Fruit fly (Drosophila melanogaster) whole organism, embryonic: Measurements from ENCODE around the gene Pif1B.

Experiments used
- Abd-B ChIP-seq: fragments of 200-800 bp; sonication (Bioruptor generic); optimal IDR thresholded peaks from 2 replicates; lab custom pipeline; 2018; ENCODE audit warnings: missing biosample characterization, mild to moderate bottlenecking, missing genetic modification characterization, moderate library complexity
- Bdp1 ChIP-seq: fragments of 200-800 bp; sonication (Bioruptor generic); optimal IDR thresholded peaks from 3 replicates; lab custom pipeline; 2016; ENCODE audit warnings: missing biosample characterization, missing genetic modification characterization
- Blimp-1 ChIP-seq: fragments of 200-800 bp; sonication (Bioruptor generic); optimal IDR thresholded peaks from 3 replicates; lab custom pipeline; 2018; ENCODE audit warnings: missing biosample characterization, missing genetic modification characterization, mild to moderate bottlenecking, moderate library complexity, missing genetic modification reagents
- CG10431 ChIP-seq: fragments of 200-800 bp; sonication (Bioruptor generic); optimal IDR thresholded peaks from 3 replicates; lab custom pipeline; 2018; ENCODE audit warnings: missing biosample characterization, mild to moderate bottlenecking, missing genetic modification characterization
- CG11456 ChIP-seq: fragments of 200-800 bp; sonication (Bioruptor generic); IDR thresholded peaks from 3 replicates; pipeline ENCODE4 v1.3.6; 2022; ENCODE audit warnings: missing biosample characterization, missing genetic modification characterization
- CG12236 ChIP-seq: fragments of 200-800 bp; sonication (Bioruptor generic); optimal IDR thresholded peaks from 2 replicates; lab custom pipeline; 2016; ENCODE audit warnings: missing biosample characterization, missing genetic modification characterization
- CG12659 ChIP-seq: fragments of 200-800 bp; sonication (Bioruptor generic); optimal IDR thresholded peaks from 3 replicates; lab custom pipeline; 2017; ENCODE audit warnings: mild to moderate bottlenecking, missing biosample characterization, missing genetic modification reagents, missing genetic modification characterization
- CG13894 ChIP-seq: fragments of 200-800 bp; sonication (Bioruptor generic); optimal IDR thresholded peaks from 3 replicates; lab custom pipeline; 2018; ENCODE audit warnings: missing biosample characterization, mild to moderate bottlenecking, missing genetic modification characterization, moderate library complexity
- CG14860 ChIP-seq: fragments of 200-800 bp; sonication (Bioruptor generic); IDR thresholded peaks from 3 replicates; pipeline ENCODE4 v1.3.6; 2022; ENCODE audit warnings: missing biosample characterization, missing genetic modification characterization; ENCODE audit not compliant: partially characterized antibody
- CG15514 ChIP-seq: fragments of 200-800 bp; sonication (Bioruptor generic); optimal IDR thresholded peaks from 3 replicates; lab custom pipeline; 2017; ENCODE audit warnings: missing biosample characterization, missing genetic modification characterization, mild to moderate bottlenecking, moderate library complexity, missing genetic modification reagents
- CG17385 ChIP-seq: fragments of 200-800 bp; sonication (Bioruptor generic); optimal IDR thresholded peaks from 3 replicates; lab custom pipeline; 2018; ENCODE audit warnings: missing biosample characterization, mild to moderate bottlenecking, missing genetic modification characterization
- CG1832 ChIP-seq: fragments of 200-800 bp; sonication (Bioruptor generic); optimal IDR thresholded peaks from 2 replicates; lab custom pipeline; 2017; ENCODE audit warnings: missing biosample characterization, mild to moderate bottlenecking, missing genetic modification characterization, inconsistent platforms
- CG3065 ChIP-seq: fragments of 200-800 bp; sonication (Bioruptor generic); optimal IDR thresholded peaks from 2 replicates; lab custom pipeline; 2016; ENCODE audit warnings: missing biosample characterization, missing genetic modification characterization
- CG31224 ChIP-seq: fragments of 200-800 bp; sonication (Bioruptor generic); IDR thresholded peaks from 2 replicates; pipeline ENCODE4 v1.3.6; 2022; ENCODE audit warnings: missing biosample characterization, missing genetic modification characterization
- CG33213 ChIP-seq: fragments of 200-800 bp; sonication (Bioruptor generic); optimal IDR thresholded peaks from 3 replicates; lab custom pipeline; 2016; ENCODE audit warnings: missing biosample characterization, missing genetic modification characterization
- CG34422 ChIP-seq: fragments of 200-800 bp; sonication (Bioruptor generic); IDR thresholded peaks from 3 replicates; pipeline ENCODE4 v1.3.6; 2022; ENCODE audit warnings: missing biosample characterization, missing genetic modification characterization
- CG3847 ChIP-seq: fragments of 200-800 bp; sonication (Bioruptor generic); IDR thresholded peaks from 2 replicates; pipeline ENCODE4 v1.3.6; 2022; ENCODE audit warnings: missing biosample characterization, missing genetic modification characterization
- CG7271 ChIP-seq: fragments of 200-800 bp; sonication (Bioruptor generic); optimal IDR thresholded peaks from 2 replicates; lab custom pipeline; 2018; ENCODE audit warnings: missing biosample characterization, mild to moderate bottlenecking, missing genetic modification characterization, moderate library complexity
- CG7963 ChIP-seq: fragments of 200-800 bp; sonication (Bioruptor generic); IDR thresholded peaks from 3 replicates; pipeline ENCODE4 v1.3.6; 2022; ENCODE audit warnings: missing biosample characterization, missing genetic modification characterization; ENCODE audit not compliant: partially characterized antibody
- CG9437 ChIP-seq: fragments of 200-800 bp; sonication (Bioruptor generic); optimal IDR thresholded peaks from 2 replicates; lab custom pipeline; 2018; ENCODE audit warnings: missing biosample characterization, mild to moderate bottlenecking, missing genetic modification characterization
- CTCF ChIP-seq: fragments of 200-800 bp; sonication (Bioruptor generic); optimal IDR thresholded peaks from 2 replicates; lab custom pipeline; 2017; ENCODE audit warnings: missing biosample characterization, mild to moderate bottlenecking, missing genetic modification characterization, moderate library complexity
- Camta ChIP-seq: fragments of 200-800 bp; sonication (Bioruptor generic); optimal IDR thresholded peaks from 2 replicates; lab custom pipeline; 2016; ENCODE audit warnings: missing biosample characterization, missing genetic modification characterization
- Dll ChIP-seq: fragments of 200-800 bp; sonication (Bioruptor generic); IDR thresholded peaks from 4 replicates; pipeline ENCODE4 v1.3.6; 2022; ENCODE audit warnings: missing biosample characterization, missing genetic modification characterization; ENCODE audit not compliant: partially characterized antibody
- Drgx ChIP-seq: fragments of 200-800 bp; sonication (Bioruptor generic); IDR thresholded peaks from 2 replicates; pipeline ENCODE4 v1.3.6; 2022; ENCODE audit warnings: missing biosample characterization, missing genetic modification characterization
- Fer1 ChIP-seq: fragments of 200-800 bp; sonication (Bioruptor generic); optimal IDR thresholded peaks from 2 replicates; lab custom pipeline; 2017; ENCODE audit warnings: missing biosample characterization, mild to moderate bottlenecking, missing genetic modification characterization
- Fer2 ChIP-seq: fragments of 200-800 bp; sonication (Bioruptor generic); optimal IDR thresholded peaks from 2 replicates; lab custom pipeline; 2018; ENCODE audit warnings: missing biosample characterization, mild to moderate bottlenecking, missing genetic modification characterization, moderate library complexity
- Jarid2 ChIP-seq: fragments of 200-800 bp; sonication (Bioruptor generic); optimal IDR thresholded peaks from 3 replicates; lab custom pipeline; 2017; ENCODE audit warnings: mild to moderate bottlenecking, missing biosample characterization, missing genetic modification reagents, missing genetic modification characterization
- Med ChIP-seq: fragments of 200-800 bp; sonication (Bioruptor generic); peaks from one replicate; lab custom pipeline; 2016; ENCODE audit warnings: missing biosample characterization, missing genetic modification characterization, mild to moderate bottlenecking, inconsistent platforms, moderate library complexity
- Opbp ChIP-seq: fragments of 200-800 bp; sonication (Bioruptor generic); IDR thresholded peaks from 3 replicates; pipeline ENCODE4 v1.3.6; 2022; ENCODE audit warnings: missing biosample characterization, missing genetic modification characterization; ENCODE audit not compliant: partially characterized antibody
- Taf1 ChIP-seq: fragments of 200-800 bp; sonication (Bioruptor generic); IDR thresholded peaks from 2 replicates; pipeline ENCODE4 v1.3.6; 2022; ENCODE audit warnings: missing biosample characterization, missing genetic modification characterization
- al ChIP-seq: fragments of 200-800 bp; sonication (Bioruptor generic); IDR thresholded peaks from 2 replicates; pipeline ENCODE4 v1.3.6; 2022; ENCODE audit warnings: missing biosample characterization, missing genetic modification characterization
- cato ChIP-seq: fragments of 200-800 bp; sonication (Bioruptor generic); optimal IDR thresholded peaks from 2 replicates; lab custom pipeline; 2016; ENCODE audit warnings: missing biosample characterization, missing genetic modification characterization, borderline replicate concordance
- ci ChIP-seq: fragments of 200-800 bp; sonication (Bioruptor generic); IDR thresholded peaks from 3 replicates; pipeline ENCODE4 v1.3.6; 2022; ENCODE audit warnings: missing biosample characterization, missing genetic modification characterization
- corto ChIP-seq: fragments of 200-800 bp; sonication (Bioruptor generic); optimal IDR thresholded peaks from 2 replicates; lab custom pipeline; 2016; ENCODE audit warnings: missing biosample characterization, mild to moderate bottlenecking, missing genetic modification characterization, moderate library complexity
- dysf ChIP-seq: fragments of 200-800 bp; sonication (Bioruptor generic); IDR thresholded peaks from 3 replicates; pipeline ENCODE4 v1.3.6; 2022; ENCODE audit warnings: missing biosample characterization, missing genetic modification characterization
- exex ChIP-seq: fragments of 200-800 bp; sonication (Bioruptor generic); optimal IDR thresholded peaks from 4 replicates; lab custom pipeline; 2018; ENCODE audit warnings: missing biosample characterization, mild to moderate bottlenecking, missing genetic modification characterization, moderate library complexity
- kah ChIP-seq: fragments of 200-800 bp; sonication (Bioruptor generic); optimal IDR thresholded peaks from 2 replicates; lab custom pipeline; 2018; ENCODE audit warnings: missing biosample characterization, mild to moderate bottlenecking, missing genetic modification characterization
- lmd ChIP-seq: fragments of 200-800 bp; sonication (Bioruptor generic); IDR thresholded peaks from 2 replicates; pipeline ENCODE4 v1.3.6; 2022; ENCODE audit warnings: missing biosample characterization, missing genetic modification characterization
- nau ChIP-seq: fragments of 200-800 bp; sonication (Bioruptor generic); optimal IDR thresholded peaks from 3 replicates; lab custom pipeline; 2017; ENCODE audit warnings: missing biosample characterization, mild to moderate bottlenecking, missing genetic modification characterization, missing genetic modification reagents
- nom ChIP-seq: fragments of 200-800 bp; sonication (Bioruptor generic); optimal IDR thresholded peaks from 2 replicates; lab custom pipeline; 2017; ENCODE audit warnings: missing biosample characterization, missing genetic modification characterization, mild to moderate bottlenecking, moderate library complexity, missing genetic modification reagents
- p53 ChIP-seq: fragments of 200-800 bp; sonication (Bioruptor generic); optimal IDR thresholded peaks from 2 replicates; lab custom pipeline; 2016; ENCODE audit warnings: missing biosample characterization, missing genetic modification characterization
- pb ChIP-seq: fragments of 200-800 bp; sonication (Bioruptor generic); optimal IDR thresholded peaks from 3 replicates; lab custom pipeline; 2016; ENCODE audit warnings: missing biosample characterization, missing genetic modification characterization
- rib ChIP-seq: fragments of 200-800 bp; sonication (Bioruptor generic); IDR thresholded peaks from 2 replicates; pipeline ENCODE4 v1.3.6; 2022; ENCODE audit warnings: missing biosample characterization, missing genetic modification characterization
- run ChIP-seq: fragments of 200-800 bp; sonication (Bioruptor generic); optimal IDR thresholded peaks from 3 replicates; lab custom pipeline; 2018; ENCODE audit warnings: missing biosample characterization, mild to moderate bottlenecking, missing genetic modification characterization
- sens ChIP-seq: fragments of 200-800 bp; sonication (Bioruptor generic); peaks from one replicate; lab custom pipeline; 2016; ENCODE audit warnings: missing biosample characterization, missing genetic modification characterization
- sqz ChIP-seq: fragments of 200-800 bp; sonication (Bioruptor generic); optimal IDR thresholded peaks from 3 replicates; lab custom pipeline; 2018; ENCODE audit warnings: missing biosample characterization, mild to moderate bottlenecking, missing genetic modification characterization
- tx ChIP-seq: fragments of 200-800 bp; sonication (Bioruptor generic); optimal IDR thresholded peaks from 2 replicates; lab custom pipeline; 2016; ENCODE audit warnings: missing biosample characterization, missing genetic modification characterization
- vvl ChIP-seq: fragments of 200-800 bp; sonication (Bioruptor generic); IDR thresholded peaks from 2 replicates; pipeline ENCODE4 v1.3.6; 2022; ENCODE audit warnings: missing biosample characterization, missing genetic modification characterization
- yki ChIP-seq: fragments of >200 bp; optimal IDR thresholded peaks from 3 replicates; lab custom pipeline; 2018
- zfh1 ChIP-seq: fragments of 200-800 bp; sonication (Bioruptor generic); IDR thresholded peaks from 3 replicates; pipeline ENCODE4 v1.3.6; 2022; ENCODE audit warnings: missing biosample characterization, missing genetic modification characterization

Pif1B gene

dm6 chr3R:8792463-8793175, 8.4 kb downstream of the Pif1B start:
- TF ChIP-seq rib (GFP tag; lab: Robert Waterston, UW) (no peak), CG13894 (peak; percentile 2), CG12659 (GFP tag; lab: Kevin White, UChicago) (no peak), CG12236 (GFP tag; lab: Kevin White, UChicago) (no peak), Abd-B (no peak), cato (GFP tag; lab: Kevin White, UChicago) (no peak), sqz (GFP tag; lab: Kevin White, UChicago) (peak; percentile 64), CG3065 (GFP tag; lab: Kevin White, UChicago) (no peak), nom (peak; percentile 94), Taf1 (GFP tag; lab: Robert Waterston, UW) (no peak), run (tag; lab: Kevin White, UChicago) (no peak), Blimp-1 (GFP tag; lab: Kevin White, UChicago) (peak; percentile 87), Fer1 (no peak), CG33213 (GFP tag; lab: Kevin White, UChicago) (no peak), Med (GFP tag; lab: Kevin White, UChicago) (peak; percentile 62), CG7271 (tag; lab: Kevin White, UChicago) (no peak), zfh1 (no peak), sens (GFP tag; lab: Kevin White, UChicago) (peak; percentile 60), CG9437 (GFP tag; lab: Kevin White, UChicago) (no peak), Bdp1 (GFP tag; lab: Kevin White, UChicago) (no peak), dysf (no peak), al (GFP tag; lab: Robert Waterston, UW) (no peak), corto (GFP tag; lab: Kevin White, UChicago) (peak; percentile 29), Fer2 (tag; lab: Kevin White, UChicago) (no peak), CG14860 (GFP tag; lab: Robert Waterston, UW) (0 out of 3 replicates have a peak, but pooled peaks have one; percentile 37), nau (no peak), CG34422 (GFP tag; lab: Robert Waterston, UW) (no peak), CG31224 (GFP tag; lab: Robert Waterston, UW) (no peak), Jarid2 (GFP tag; lab: Kevin White, UChicago) (peak; percentile 62), CG1832 (GFP tag; lab: Kevin White, UChicago) (peak; percentile 54), CG17385 (GFP tag; lab: Kevin White, UChicago) (no peak), ci (GFP tag; lab: Robert Waterston, UW) (0 out of 3 replicates have a peak, but pooled peaks have one; percentile 24), CG7963 (no peak), kah (GFP tag; lab: Kevin White, UChicago) (no peak), p53 (no peak), Drgx (GFP tag; lab: Robert Waterston, UW) (peak; percentile 51; the same call in 1 of the 2 replicates), Camta (GFP tag; lab: Kevin White, UChicago) (no peak), CG3847 (GFP tag; lab: Robert Waterston, UW) (no peak), exex (tag; lab: Kevin White, UChicago) (no peak), Opbp (0 out of 3 replicates have a peak, but pooled peaks have one; percentile 49), pb (GFP tag; lab: Kevin White, UChicago) (no peak), lmd (no peak), CG15514 (no peak), tx (GFP tag; lab: Kevin White, UChicago) (no peak), CG11456 (GFP tag; lab: Robert Waterston, UW) (no peak), yki (peak; percentile 36), CTCF (GFP tag; lab: Kevin White, UChicago) (no peak), CG10431 (GFP tag; lab: Kevin White, UChicago) (no peak), vvl (GFP tag; lab: Robert Waterston, UW) (peak; percentile 19; the same call in 1 of the 2 replicates), Dll (GFP tag; lab: Robert Waterston, UW) (0 out of 4 replicates have a peak, but pooled peaks have one; percentile 27)
